Fruit fly (Drosophila melanogaster): ENCODE data around the gene bun.

Gene bun

DNA sequence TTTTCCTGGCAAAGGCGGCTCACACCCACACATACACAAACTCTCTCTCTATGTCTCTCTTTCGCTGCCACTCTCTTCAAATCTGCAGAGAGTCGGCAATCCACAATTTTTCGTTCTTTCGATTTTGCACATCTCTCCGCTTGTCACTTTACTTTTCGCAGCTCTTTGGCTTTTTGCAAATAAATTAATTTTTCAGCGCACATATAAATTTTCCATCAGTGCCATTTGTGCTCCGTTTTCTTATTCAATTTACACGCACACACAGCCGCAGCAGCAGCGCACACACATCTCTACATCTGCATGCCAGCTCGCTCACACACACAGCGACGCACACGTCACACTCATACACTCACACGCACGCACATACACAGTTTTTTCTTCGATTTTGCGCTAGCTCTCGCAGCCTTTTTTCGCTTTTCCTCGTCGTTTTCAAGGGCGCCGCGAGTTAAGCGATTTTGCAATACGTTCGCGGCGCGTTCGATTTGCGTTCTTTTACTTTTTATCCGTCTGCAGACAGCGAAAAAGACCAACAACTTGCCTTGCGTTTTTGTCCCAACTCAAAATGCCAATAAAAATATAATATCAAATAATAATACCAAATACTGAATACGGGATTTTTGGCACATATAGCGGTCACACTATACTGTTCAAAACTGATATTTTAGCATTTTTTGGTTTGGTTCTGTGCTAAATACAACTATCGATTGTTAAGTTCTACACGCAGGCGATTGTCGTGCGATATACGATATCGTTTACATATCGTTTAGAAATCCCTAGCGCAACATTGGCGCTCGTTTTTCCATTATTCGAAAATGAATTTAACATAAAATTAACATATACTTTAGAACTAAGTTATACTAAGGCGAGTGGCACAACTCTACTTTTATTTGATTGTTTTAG is at the start of gene bun:
TSS of gene bun (minus strand) at position 569 of the 900 bp plus-strand sequence.
- TF ChIP-seq CG17801 (GFP tag; optimal IDR thresholded peaks at IDR 0.05; ENCODE audit: partially characterized antibody), result peak; percentile 17

- TF ChIP-seq CG17801 (GFP tag; optimal IDR thresholded peaks at IDR 0.05; ENCODE audit: partially characterized antibody), result no peak
Measured at dm6 chr2L:12595774-12596173, 49.4 kb upstream of the bun start.

DNA sequence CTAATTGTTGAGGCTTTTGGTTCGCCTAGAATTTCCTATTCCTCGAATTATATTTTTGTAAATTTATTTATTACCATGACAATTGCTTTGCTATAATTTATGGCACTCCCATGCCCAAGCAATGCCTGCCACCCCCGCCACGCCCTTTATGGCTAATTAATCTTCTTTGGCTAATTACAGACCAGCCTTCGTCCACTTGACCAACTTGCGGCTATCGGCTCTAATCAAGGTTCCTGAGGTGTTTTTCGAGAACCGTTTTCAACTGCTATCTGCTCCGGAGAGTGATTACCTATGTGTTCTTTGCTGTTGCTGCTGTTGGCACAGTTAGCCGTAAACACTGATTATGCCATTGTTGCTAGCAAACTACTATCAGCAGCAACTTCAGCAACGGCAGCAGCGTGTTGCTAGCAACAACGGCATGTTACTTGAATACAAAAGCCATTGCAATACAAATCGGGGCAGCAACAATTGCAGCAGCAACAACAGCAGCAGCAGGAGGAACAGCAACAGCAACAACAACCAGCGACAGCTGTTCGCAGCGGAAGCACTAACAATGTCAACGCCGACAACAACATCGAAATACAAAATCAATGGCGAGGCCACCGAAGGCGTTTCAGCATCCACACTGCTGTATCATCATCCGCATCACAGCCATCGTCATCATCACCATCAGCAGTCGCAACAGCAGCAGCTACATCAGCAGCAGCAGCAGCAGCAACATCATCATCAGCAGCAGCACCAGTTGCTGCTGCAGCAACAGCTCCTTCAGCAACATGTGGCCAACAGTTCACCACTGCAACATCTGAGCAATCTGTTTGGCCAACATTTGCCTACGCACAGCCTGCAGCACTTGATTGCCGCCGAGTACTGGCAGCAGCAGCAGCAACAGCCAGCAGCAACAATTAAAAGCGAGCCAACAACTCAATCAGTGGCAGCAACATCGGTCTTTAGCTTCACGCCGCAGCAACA is 47.3 kb upstream of the bun start:
- no peak for TF ChIP-seq CG17801 (GFP tag; optimal IDR thresholded peaks at IDR 0.05; ENCODE audit: partially characterized antibody)

DNA sequence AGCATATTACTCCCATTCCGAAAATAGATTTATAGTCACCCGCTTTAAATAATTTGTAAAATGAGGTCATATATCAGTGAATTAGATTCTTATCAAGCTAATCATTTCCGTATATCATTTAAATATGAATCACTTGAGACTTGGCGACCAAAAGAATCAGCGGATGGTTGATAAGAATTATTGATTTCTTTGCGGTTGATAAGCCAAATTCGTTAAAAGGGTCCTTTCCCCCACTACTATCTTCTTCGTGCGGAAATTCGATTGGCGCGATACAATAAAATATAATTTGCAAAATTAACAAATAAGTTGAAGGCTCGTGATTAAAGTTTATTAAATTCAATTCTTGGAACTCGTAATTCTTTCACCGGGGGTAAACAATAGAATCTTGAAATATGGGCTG is 43.5 kb upstream of the bun start:
- no peak for TF ChIP-seq CG17801 (GFP tag; optimal IDR thresholded peaks at IDR 0.05; ENCODE audit: partially characterized antibody)

DNA sequence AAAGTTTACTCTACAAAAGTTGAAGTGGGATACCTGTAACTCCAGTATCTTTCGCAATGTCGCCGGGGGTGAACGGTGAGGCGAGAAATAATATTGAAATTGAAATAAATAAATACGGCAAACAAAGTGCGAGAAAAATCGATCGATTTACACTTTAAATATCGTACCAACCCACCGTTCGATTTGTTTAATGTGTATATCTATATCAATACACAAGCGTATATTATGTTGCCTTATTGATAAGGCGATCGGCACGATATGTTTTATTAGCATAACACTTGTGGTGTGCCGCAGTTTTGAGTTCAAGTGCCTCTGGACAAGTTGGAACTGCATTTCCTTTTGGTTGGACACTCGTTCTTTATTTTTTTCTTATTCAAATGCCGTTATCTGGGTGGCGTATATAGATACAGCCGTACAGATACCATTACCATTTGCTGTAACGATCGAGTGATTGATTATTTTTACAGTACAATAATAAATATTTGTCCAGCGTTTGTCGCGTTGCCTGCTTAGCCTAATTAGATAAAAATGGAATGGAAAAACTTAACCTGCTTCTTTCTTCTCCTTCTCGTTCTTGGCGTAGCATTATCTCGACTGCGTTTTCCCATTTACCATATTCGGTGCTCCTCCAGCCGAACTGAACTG is 42.6 kb upstream of the bun start:
- TF ChIP-seq CG17801 (GFP tag; optimal IDR thresholded peaks at IDR 0.05; ENCODE audit: partially characterized antibody), result no peak

- TF ChIP-seq CG17801 (GFP tag; optimal IDR thresholded peaks at IDR 0.05; ENCODE audit: partially characterized antibody), result no peak
Measured at dm6 chr2L:12587325-12587724, 40.9 kb upstream of the bun start, which contains the start of gene nub. Gene nub (plus strand): TSS chr2L:12587625.

DNA sequence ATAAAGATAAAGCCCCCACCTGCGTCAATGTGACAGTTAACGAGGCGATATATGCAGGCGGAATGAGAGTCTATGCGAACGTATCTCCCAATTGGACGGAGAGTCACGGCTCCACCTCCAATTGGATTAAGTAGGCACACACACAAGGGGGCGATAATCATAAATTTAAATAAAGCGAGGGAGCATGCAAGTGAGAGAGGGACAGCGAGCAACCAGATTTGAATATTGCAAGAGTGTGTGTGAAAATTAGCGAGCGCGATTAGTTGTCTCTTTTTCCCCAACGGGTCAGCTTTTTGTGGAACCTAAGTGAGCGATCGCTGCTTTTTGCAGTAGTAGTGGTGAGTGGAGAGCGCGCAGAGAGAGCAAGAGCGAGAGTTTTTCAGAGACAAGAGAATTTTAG is 40.4 kb upstream of the bun start:
- no peak for TF ChIP-seq CG17801 (GFP tag; optimal IDR thresholded peaks at IDR 0.05; ENCODE audit: partially characterized antibody)

DNA sequence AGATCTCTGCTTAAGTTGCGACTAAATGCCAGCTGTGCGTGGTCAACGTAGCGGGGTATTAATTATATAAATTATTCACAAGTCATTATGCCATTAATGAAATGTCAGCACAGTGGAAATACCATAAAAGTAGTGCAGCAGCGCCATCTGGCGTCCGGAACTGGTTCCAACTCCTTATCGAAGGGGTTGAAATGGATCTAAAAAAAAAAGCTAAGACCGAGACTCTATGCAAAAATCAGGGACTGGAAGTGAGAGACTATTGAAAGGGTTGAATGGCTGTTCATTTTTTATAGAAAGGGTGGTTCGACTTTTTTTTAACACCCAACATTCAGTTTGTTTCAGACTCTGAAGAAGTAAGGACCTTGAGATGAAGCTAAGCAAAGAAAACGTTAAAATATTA is 32.7 kb upstream of the bun start:
- TF ChIP-seq CG17801 (GFP tag; optimal IDR thresholded peaks at IDR 0.05; ENCODE audit: partially characterized antibody), result no peak

dm6 chr2L:12574979-12575500 is 28.6 kb upstream of the bun start:
- TF ChIP-seq CG17801 (GFP tag; optimal IDR thresholded peaks at IDR 0.05; ENCODE audit: partially characterized antibody), result no peak

DNA sequence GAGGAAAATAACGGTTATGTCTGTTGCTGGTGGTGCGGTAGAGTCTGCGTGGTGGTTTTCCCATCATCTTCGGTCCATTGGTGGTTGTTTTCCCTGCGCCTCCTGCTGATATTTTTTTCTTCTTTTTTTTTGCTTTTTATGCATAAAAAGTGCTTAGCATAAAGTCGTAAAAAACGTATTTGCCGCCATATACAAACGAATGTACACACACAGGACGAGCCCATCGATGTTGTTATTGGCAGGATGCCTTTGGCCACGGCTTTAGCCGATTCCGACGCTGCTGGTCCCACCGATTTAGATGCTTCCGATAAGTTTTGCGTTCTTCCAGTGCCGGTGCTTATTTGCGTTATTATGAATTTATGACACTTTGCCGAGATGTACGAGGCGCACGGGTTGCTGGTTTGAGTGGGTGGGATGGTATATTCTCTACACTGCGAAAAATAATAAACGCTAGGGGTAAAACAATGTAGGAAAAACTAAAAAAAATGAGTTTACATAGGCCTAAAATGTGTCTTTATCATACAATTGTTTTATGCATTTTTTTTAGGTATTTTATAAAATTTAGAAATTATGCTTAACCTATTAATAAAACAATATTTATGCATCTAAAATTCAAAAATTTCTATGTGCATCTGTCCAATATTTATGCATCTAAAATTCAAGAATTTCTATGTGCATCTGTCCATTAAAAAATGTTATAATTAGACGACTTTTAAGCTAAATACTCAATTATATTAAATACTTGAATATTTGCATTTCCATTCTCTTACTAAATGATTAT is 20.7 kb upstream of the bun start:
- TF ChIP-seq CG17801 (GFP tag; optimal IDR thresholded peaks at IDR 0.05; ENCODE audit: partially characterized antibody), result no peak

dm6 chr2L:12548944-12549343 is 2.5 kb upstream of the bun start:
- TF ChIP-seq CG17801 (GFP tag; optimal IDR thresholded peaks at IDR 0.05; ENCODE audit: partially characterized antibody), result no peak

- TF ChIP-seq CG17801 (GFP tag; optimal IDR thresholded peaks at IDR 0.05; ENCODE audit: partially characterized antibody), result no peak
Measured at dm6 chr2L:12548355-12548754, 1.9 kb upstream of the bun start.

DNA sequence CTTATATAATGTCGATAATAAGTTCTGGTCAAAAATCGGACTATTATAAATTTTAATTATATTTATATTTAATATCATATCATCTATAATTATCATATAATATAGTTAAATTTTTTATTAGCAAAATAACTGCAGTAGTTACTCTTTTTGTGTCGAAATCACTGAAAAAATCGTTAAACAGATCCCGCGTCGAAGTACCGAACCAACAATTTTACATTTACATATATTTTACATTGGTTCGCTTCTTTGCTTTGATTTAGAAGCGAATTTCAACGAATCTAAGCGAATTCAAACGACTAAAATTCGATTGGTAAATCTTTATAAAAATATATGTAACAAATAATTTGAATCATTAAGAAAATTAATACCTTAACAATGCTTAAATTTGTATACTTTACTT is 555 bp upstream of the bun start:
- no peak for TF ChIP-seq CG17801 (GFP tag; optimal IDR thresholded peaks at IDR 0.05; ENCODE audit: partially characterized antibody)
